Fruit fly (Drosophila melanogaster) whole organism, prepupa: Measurements from ENCODE around the gene CG15152.

Experiments
- CG11762 ChIP-seq: fragments of 200-800 bp; sonication (Bioruptor generic); optimal IDR thresholded peaks from 3 replicates; lab custom pipeline; 2016; ENCODE audit warnings: missing biosample characterization, missing genetic modification characterization; ENCODE audit not compliant: insufficient read depth
- CG6792 ChIP-seq: fragments of 200-800 bp; sonication (Bioruptor generic); optimal IDR thresholded peaks from 3 replicates; lab custom pipeline; 2016; ENCODE audit warnings: missing biosample characterization, missing genetic modification characterization
- Lpt ChIP-seq: fragments of 200-800 bp; sonication (Bioruptor generic); optimal IDR thresholded peaks from 3 replicates; lab custom pipeline; 2016; ENCODE audit warnings: missing biosample characterization, missing genetic modification characterization
- Smox ChIP-seq: fragments of 200-800 bp; sonication (Bioruptor generic); optimal IDR thresholded peaks from 3 replicates; lab custom pipeline; 2016; ENCODE audit warnings: missing biosample characterization, missing genetic modification characterization
- Sox102F ChIP-seq: fragments of 200-800 bp; sonication (Bioruptor generic); optimal IDR thresholded peaks from 2 replicates; lab custom pipeline; 2016; ENCODE audit warnings: missing biosample characterization, mild to moderate bottlenecking, missing genetic modification characterization
- acj6 ChIP-seq: fragments of 200-800 bp; sonication (Bioruptor generic); optimal IDR thresholded peaks from 3 replicates; lab custom pipeline; 2016; ENCODE audit warnings: missing biosample characterization, missing genetic modification characterization
- cyc ChIP-seq: fragments of 200-800 bp; sonication (Bioruptor generic); optimal IDR thresholded peaks from 3 replicates; lab custom pipeline; 2016; ENCODE audit warnings: missing biosample characterization, missing genetic modification characterization
- esn ChIP-seq: fragments of 200-800 bp; sonication (Bioruptor generic); optimal IDR thresholded peaks from 2 replicates; lab custom pipeline; 2016; ENCODE audit warnings: missing biosample characterization, mild to moderate bottlenecking, missing genetic modification characterization, moderate library complexity
- svp ChIP-seq: fragments of 200-800 bp; sonication (Bioruptor generic); peaks from one replicate; lab custom pipeline; 2016; ENCODE audit warnings: missing biosample characterization, missing genetic modification characterization
- vri ChIP-seq: fragments of 200-800 bp; sonication (Bioruptor generic); optimal IDR thresholded peaks from 3 replicates; lab custom pipeline; 2016; ENCODE audit warnings: missing biosample characterization, mild to moderate bottlenecking, missing genetic modification characterization

- TF ChIP-seq CG11762 (GFP tag; lab: Kevin White, UChicago) (no peak), svp (GFP tag; lab: Kevin White, UChicago) (no peak), acj6 (GFP tag; lab: Kevin White, UChicago) (no peak), Sox102F (GFP tag; lab: Kevin White, UChicago) (no peak), Lpt (no peak), vri (GFP tag; lab: Kevin White, UChicago) (no peak), Smox (GFP tag; lab: Kevin White, UChicago) (no peak), esn (GFP tag; lab: Kevin White, UChicago) (no peak), cyc (GFP tag; lab: Kevin White, UChicago) (no peak), CG6792 (no peak)
Measured at dm6 chr2L:18067266-18067665, 47.1 kb upstream of the CG15152 start.
